Worm (Caenorhabditis elegans) whole organism, midembryonic: ENCODE data around the gene C04E6.12.

ENCODE experiments used
- T22C8.4 ChIP-seq: fragments of 200-800 bp; sonication (Bioruptor generic); IDR thresholded peaks from 2 replicates; pipeline ENCODE4 v1.3.6; 2022; ENCODE audit warnings: missing genetic modification characterization, missing compliant biosample characterization
- cog-1 ChIP-seq: sonication (generic microtip); optimal IDR thresholded peaks from 2 replicates; lab custom pipeline; 2016; ENCODE audit warnings: missing genetic modification characterization, missing compliant biosample characterization
- flt-1 ChIP-seq: fragments of 200-800 bp; sonication (Bioruptor generic); IDR thresholded peaks from 2 replicates; pipeline ENCODE4 v1.3.6; 2022; ENCODE audit warnings: missing genetic modification characterization, missing compliant biosample characterization
- klf-2 ChIP-seq: fragments of 200-800 bp; sonication (Bioruptor generic); conservative IDR thresholded peaks from 2 replicates; pipeline ENCODE4 v1.3.6; 2022; ENCODE audit warnings: missing genetic modification reagents, missing genetic modification characterization, missing compliant biosample characterization
- med-1 ChIP-seq: sonication (generic microtip); optimal IDR thresholded peaks from 2 replicates; lab custom pipeline; 2017; ENCODE audit warnings: missing genetic modification characterization, mild to moderate bottlenecking, missing compliant biosample characterization, antibody characterized with exemption, missing genetic modification reagents; ENCODE audit not compliant: insufficient read depth
- ref-1 ChIP-seq: fragments of 200-800 bp; sonication (Bioruptor generic); conservative IDR thresholded peaks from 2 replicates; pipeline ENCODE4 v1.3.6; 2022; ENCODE audit warnings: missing genetic modification reagents, missing genetic modification characterization, missing compliant biosample characterization
- tab-1 ChIP-seq: fragments of 200-800 bp; sonication (Bioruptor generic); IDR thresholded peaks from 2 replicates; pipeline ENCODE4 v1.3.6; 2022; ENCODE audit warnings: missing genetic modification characterization, missing compliant biosample characterization
- ztf-23 ChIP-seq: fragments of 200-800 bp; sonication (Bioruptor generic); IDR thresholded peaks from 2 replicates; pipeline ENCODE4 v1.3.6; 2022; ENCODE audit warnings: missing genetic modification reagents, missing genetic modification characterization, missing compliant biosample characterization
- ztf-29 ChIP-seq: fragments of 200-800 bp; sonication (Bioruptor generic); IDR thresholded peaks from 2 replicates; pipeline ENCODE4 v1.3.6; 2022; ENCODE audit warnings: missing genetic modification reagents, missing genetic modification characterization, missing compliant biosample characterization

The C04E6.12 gene

DNA sequence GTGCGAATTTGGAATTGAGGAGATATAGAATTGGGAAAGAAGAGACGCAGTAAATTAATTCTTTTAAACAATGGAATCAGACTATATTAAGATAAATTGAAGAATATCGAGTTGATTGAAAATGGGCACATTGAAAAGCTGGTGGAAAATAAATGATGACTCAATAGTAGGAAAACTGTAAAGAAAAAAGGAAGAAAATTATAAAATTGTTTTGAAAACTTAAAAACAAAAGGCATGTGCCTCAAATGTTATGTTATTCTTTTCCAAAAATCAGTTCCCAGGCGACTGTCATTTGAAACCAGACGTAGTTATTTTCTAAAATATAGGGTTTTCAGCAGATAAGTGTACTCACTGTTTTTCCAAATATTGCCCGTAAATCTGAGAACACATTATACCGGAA lies at the start of gene C04E6.12:
TSS of gene C04E6.12 (minus strand) at position 101 of the 400 bp plus-strand sequence.
- TF ChIP-seq cog-1 (tag; lab: Kevin White, UChicago) (no peak), ztf-29 (GFP tag; lab: Robert Waterston, UW) (no peak), T22C8.4 (no peak), tab-1 (GFP tag; lab: Robert Waterston, UW) (no peak), klf-2 (no peak), med-1 (no peak), ref-1 (GFP tag; lab: Robert Waterston, UW) (no peak), ztf-23 (GFP tag; lab: Robert Waterston, UW) (no peak), flt-1 (GFP tag; lab: Robert Waterston, UW) (no peak)

DNA sequence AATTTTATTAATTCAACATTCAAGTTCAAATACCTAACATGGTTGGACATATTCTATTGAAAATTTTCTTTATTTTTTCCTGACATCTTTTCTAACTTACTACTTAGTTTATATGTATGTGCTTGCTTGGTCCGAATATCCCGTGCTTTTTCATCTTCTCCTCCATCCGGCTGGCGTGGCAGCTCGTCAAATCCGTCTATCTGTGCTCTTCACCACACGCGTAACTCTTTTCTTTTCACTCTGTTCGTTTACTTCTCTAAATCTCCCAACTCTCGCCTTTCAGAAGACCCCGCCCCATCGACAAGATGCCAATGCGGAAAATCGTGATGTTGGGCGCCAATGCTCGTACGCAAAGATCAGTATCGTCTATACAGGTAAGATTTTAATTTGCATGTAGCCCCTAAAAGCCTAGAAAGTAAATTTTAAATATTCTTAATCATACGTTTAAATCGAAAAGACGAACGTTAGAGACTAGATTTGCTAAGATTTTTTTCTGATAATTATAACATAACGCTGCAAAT lies 44.9 kb upstream of the C04E6.12 start:
- TF ChIP-seq ref-1 (GFP tag; lab: Robert Waterston, UW), result no peak
- TF ChIP-seq flt-1 (GFP tag; lab: Robert Waterston, UW), result no peak
- no peak for TF ChIP-seq cog-1 (tag; lab: Kevin White, UChicago)
- no peak for TF ChIP-seq T22C8.4
- TF ChIP-seq med-1, result no peak
- no peak for TF ChIP-seq tab-1 (GFP tag; lab: Robert Waterston, UW)
- TF ChIP-seq klf-2, result no peak
- no peak for TF ChIP-seq ztf-23 (GFP tag; lab: Robert Waterston, UW)
- TF ChIP-seq ztf-29 (GFP tag; lab: Robert Waterston, UW), result no peak

DNA sequence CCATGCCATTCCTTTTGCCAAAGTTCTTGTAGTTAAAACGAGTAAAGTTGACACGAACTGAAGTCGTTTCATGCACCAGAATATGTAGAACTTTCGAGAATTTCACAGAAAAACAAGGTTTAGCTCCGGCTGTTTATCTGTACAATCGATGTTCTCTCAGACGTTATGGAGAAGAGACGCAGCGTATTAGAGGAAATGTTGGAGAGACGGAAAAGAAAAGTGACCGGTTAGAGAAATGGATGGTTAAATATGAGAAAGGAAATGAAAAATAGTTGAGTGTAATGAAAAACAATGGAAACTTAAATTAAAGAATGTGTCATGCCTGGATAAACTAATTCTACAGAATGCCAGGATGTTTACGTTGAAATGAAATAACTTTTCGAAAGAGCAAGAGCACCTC lies 43.9 kb upstream of the C04E6.12 start, which contains the start of gene pcm-1:
TSS of gene pcm-1 (minus strand) at position 187 of the 400 bp plus-strand sequence.
- TF ChIP-seq ztf-23 (GFP tag; lab: Robert Waterston, UW) (no peak), med-1 (no peak), T22C8.4 (no peak), klf-2 (no peak), ztf-29 (GFP tag; lab: Robert Waterston, UW) (no peak), flt-1 (GFP tag; lab: Robert Waterston, UW) (no peak), ref-1 (GFP tag; lab: Robert Waterston, UW) (no peak), tab-1 (GFP tag; lab: Robert Waterston, UW) (no peak), cog-1 (tag; lab: Kevin White, UChicago) (no peak)

DNA sequence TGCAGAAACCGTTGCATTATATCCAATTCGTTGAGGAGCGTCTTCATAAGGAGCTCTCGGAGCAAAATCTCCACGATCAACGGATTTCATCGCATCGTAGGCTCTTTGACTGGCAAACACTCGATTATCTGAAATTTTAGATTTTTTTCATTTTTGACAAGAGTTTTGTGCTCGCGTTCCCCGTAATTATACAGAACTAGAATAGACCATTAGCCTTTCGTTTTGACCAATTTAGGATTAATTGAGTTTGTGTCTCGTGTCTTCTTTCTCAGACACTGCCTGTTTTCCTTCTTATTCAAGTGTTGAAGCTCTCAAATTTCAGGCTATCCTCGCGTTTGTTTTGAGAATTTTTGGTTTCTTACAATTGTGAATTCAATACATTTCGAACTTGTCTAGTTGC lies 43.3 kb upstream of the C04E6.12 start:
- TF ChIP-seq ref-1 (GFP tag; lab: Robert Waterston, UW) (no peak), ztf-23 (GFP tag; lab: Robert Waterston, UW) (no peak), ztf-29 (GFP tag; lab: Robert Waterston, UW) (no peak), med-1 (no peak), tab-1 (GFP tag; lab: Robert Waterston, UW) (no peak), klf-2 (no peak), T22C8.4 (no peak), flt-1 (GFP tag; lab: Robert Waterston, UW) (no peak), cog-1 (tag; lab: Kevin White, UChicago) (no peak)

DNA sequence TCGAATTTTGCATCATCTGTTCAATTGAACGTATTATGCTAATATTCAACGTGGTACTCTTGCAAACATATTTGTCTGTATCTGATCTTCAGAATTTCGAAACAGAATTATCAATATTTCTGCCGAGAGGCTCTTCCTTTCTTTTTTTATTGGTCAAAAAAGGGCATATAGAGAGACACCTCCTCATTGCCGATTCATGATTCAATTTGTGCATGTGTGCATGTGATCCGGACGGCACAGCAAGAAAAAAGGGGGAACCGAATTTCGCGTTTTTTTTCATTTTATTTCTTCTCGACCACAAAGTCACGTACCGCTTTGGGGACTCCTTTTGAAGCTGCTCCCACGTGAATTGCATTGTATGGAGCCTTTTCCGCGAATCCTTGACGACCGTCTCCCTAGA lies 41.7 kb upstream of the C04E6.12 start, which contains the start of gene mcp-1:
TSS of gene mcp-1 (plus strand) at position 292 of the 400 bp plus-strand sequence.
- no peak for TF ChIP-seq flt-1 (GFP tag; lab: Robert Waterston, UW)
- no peak for TF ChIP-seq cog-1 (tag; lab: Kevin White, UChicago)
- no peak for TF ChIP-seq ref-1 (GFP tag; lab: Robert Waterston, UW)
- no peak for TF ChIP-seq ztf-23 (GFP tag; lab: Robert Waterston, UW)
- TF ChIP-seq klf-2, result no peak
- TF ChIP-seq ztf-29 (GFP tag; lab: Robert Waterston, UW), result no peak
- no peak for TF ChIP-seq med-1
- TF ChIP-seq tab-1 (GFP tag; lab: Robert Waterston, UW), result no peak
- no peak for TF ChIP-seq T22C8.4

DNA sequence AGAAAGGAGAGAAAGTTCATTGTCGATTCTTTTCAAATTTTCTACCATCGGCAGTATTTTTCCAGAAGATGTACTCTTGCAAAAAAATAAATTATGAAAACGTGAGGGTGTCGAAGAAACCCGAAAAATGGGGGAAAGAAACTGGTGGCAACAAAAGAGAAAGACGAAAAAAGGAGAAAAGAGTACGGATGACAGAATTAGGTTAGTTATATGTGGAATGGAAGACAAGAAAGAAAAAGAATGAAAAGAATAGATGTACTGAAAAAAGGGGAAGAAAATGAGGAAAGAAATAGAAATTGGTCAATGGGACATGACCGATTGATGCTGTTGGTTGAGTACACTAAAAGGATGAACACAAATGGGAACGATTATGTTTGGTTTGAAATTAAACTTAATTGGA lies 35.8 kb upstream of the C04E6.12 start:
- TF ChIP-seq tab-1 (GFP tag; lab: Robert Waterston, UW) (no peak), T22C8.4 (no peak), klf-2 (no peak), ref-1 (GFP tag; lab: Robert Waterston, UW) (no peak), ztf-29 (GFP tag; lab: Robert Waterston, UW) (no peak), ztf-23 (GFP tag; lab: Robert Waterston, UW) (no peak), med-1 (no peak), cog-1 (tag; lab: Kevin White, UChicago) (no peak)

DNA sequence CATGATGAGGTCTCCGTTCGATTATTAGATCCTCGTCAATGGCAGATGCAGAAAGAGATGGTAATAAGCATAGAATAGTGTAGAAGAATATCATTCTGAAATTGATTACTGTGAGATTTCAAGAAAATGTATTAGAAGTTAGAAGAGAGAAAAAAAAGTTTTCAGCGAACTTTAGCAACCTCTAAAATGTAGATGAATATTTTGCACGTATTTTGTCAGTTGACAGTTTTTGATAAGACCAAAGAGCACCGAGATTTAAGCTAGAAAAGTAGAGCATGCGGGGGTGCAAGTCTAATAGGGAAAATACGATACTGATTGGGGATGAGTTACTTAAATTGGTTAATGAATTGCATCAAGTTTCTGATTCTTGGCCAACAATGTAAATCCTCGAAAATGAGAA lies 35.0 kb upstream of the C04E6.12 start, which contains the start of gene M03F8.6:
TSS of gene M03F8.6 (minus strand) at position 101 of the 400 bp plus-strand sequence.
- no peak for TF ChIP-seq ztf-23 (GFP tag; lab: Robert Waterston, UW)

DNA sequence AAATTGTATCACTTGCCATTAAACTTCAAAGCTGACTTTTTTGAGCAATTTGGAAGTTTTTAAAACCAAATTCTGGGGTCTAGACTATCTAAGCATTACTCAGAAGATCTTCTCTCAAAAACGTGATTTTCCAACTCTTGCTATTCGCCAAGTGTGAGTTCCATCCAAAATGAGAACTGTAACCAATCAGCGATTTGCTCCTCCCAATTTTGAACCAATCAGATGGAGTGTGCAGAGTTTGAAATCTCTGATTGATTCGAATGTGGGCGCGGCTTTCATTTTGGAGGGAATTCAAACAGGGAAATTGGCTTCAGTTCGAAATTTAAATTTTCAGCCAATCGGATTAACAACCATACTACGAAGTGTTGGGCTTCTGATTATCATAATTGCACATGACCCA lies 33.3 kb upstream of the C04E6.12 start:
- TF ChIP-seq ztf-23 (GFP tag; lab: Robert Waterston, UW) (no peak), ref-1 (GFP tag; lab: Robert Waterston, UW) (no peak), cog-1 (tag; lab: Kevin White, UChicago) (no peak), flt-1 (GFP tag; lab: Robert Waterston, UW) (no peak), med-1 (no peak), tab-1 (GFP tag; lab: Robert Waterston, UW) (no peak), ztf-29 (GFP tag; lab: Robert Waterston, UW) (no peak), T22C8.4 (no peak)

DNA sequence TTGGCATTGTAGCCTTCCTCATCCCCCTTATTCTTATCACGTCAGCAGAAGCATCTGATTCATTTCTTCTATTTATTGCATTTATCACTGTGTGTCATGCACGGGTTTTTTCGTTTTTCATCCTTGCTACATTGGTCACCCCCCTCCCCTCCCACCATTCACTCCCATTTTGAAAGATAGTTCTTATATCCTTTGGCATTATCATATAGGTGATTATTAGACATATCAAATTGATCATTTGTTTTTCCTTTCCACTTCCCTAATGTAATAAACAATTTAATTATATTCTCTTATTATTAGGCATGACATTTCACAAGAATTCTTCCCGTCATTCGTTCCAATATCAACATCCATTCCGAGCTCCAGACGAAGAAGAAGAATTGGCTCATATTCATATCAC lies 31.3 kb upstream of the C04E6.12 start, which contains the start of gene M03F8.1:
TSS of gene M03F8.1 (plus strand) at position 301 of the 400 bp plus-strand sequence.
- no peak for TF ChIP-seq T22C8.4
- TF ChIP-seq flt-1 (GFP tag; lab: Robert Waterston, UW), result no peak
- no peak for TF ChIP-seq klf-2
- TF ChIP-seq ref-1 (GFP tag; lab: Robert Waterston, UW), result no peak
- no peak for TF ChIP-seq ztf-29 (GFP tag; lab: Robert Waterston, UW)
- TF ChIP-seq med-1, result no peak
- no peak for TF ChIP-seq cog-1 (tag; lab: Kevin White, UChicago)
- no peak for TF ChIP-seq tab-1 (GFP tag; lab: Robert Waterston, UW)
- TF ChIP-seq ztf-23 (GFP tag; lab: Robert Waterston, UW), result no peak

DNA sequence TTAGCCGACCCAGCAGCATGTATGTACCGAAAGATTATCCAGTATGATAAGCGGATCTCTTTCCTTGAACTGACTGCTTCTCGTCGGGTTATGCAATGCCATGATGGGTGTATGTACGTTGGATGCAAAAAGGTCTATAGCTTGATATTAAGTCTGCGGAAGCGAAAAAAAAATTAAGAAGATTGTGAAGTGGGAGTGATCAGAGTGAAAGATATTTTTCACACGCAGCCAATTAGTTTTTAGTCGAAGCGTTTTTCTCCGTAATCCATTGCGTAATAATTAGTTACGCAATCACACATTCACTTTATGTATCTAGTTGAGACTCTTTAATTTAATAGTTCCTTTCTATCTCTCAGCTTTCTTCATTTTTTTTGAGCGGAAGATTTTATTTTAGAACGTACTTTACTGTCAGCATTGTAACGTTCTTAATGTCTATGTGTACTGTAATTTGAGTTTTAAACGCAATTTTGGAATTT lies 29.9 kb upstream of the C04E6.12 start:
- TF ChIP-seq ztf-23 (GFP tag; lab: Robert Waterston, UW) (no peak), T22C8.4 (no peak), flt-1 (GFP tag; lab: Robert Waterston, UW) (no peak), tab-1 (GFP tag; lab: Robert Waterston, UW) (no peak), med-1 (no peak), ztf-29 (GFP tag; lab: Robert Waterston, UW) (no peak), ref-1 (GFP tag; lab: Robert Waterston, UW) (no peak), klf-2 (no peak), cog-1 (tag; lab: Kevin White, UChicago) (no peak)
